Fruit fly (Drosophila melanogaster): ENCODE results near the gene Bx42.
A peak's percentile ranks its signal among the peaks of the same experiment; 100 is the strongest.

Gene Bx42

DNA sequence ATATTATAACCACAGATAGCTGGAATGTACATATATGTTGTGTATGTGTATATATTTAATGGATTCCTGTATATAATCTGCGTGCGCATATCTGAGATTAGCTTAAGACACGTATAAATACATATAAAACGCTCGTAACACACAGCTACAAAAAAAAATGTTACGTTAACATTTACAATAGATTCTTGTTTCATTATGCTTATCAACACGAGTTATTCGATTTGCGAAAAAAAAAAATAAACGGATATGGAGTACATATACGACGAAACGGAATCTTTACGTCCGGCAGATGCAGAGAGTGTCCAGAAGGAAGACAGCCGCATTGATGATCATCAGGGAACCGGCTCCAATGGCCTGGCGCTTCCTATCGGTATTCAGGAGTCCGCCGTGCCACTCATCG lies 35.1 kb downstream of the Bx42 start, which contains the start of gene CG10970:
Gene CG10970, minus strand, starts transcription at position 101 of the 400 bp plus-strand sequence.
- TF ChIP-seq noc (tag; optimal IDR thresholded peaks at IDR 0.05), result no peak

DNA sequence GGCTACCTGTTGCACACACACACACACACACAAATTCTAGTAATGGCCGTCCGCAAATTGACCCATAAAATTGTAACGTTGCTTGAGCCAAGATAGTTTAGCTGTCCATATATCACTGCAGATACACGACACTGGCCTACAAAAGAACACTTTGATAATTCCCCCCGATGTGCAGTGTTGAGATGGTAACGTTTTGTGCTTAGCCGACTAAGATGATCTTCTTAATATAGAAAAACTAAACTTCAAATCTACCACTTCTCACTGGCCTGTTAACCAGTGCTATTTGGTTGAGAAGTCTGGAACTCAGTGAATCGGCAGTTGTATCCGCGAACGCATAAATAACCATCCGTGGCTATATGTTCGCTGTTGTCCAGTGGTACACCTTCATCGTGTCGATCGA lies 37.6 kb downstream of the Bx42 start:
- TF ChIP-seq noc (tag; optimal IDR thresholded peaks at IDR 0.05), result no peak

DNA sequence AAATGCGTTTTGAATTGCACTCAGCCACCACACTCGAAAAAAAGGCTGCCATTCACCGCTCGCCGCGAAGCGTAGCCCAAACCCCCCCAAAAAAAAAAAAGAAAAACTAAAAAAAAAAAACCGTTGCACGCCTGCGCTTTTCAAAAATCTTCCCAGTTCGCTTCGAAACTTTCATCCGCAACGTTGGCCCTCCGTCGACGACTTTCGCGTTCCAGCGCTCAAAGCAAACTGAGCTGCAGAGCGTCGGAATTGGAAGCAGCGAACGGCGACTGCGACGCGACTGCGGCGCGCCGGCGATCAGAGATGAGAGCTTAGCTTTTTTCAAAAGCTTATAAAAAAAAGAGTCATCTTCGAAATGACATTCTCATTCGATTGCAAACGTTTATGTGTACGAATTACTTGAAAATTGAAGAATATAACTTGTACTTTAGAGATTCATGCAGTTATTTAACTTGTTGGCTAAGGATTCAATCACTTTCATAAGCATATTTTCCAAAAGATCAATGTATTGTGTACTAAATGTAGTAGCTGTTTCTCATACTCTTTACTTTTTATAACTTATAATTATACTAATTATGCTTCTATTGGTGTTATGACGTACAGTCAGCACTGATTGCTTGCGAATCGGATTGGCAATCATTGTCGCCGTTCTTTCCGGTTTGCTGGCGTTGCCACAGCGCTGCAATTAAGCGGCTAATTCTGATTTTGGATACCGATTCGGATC lies 38.5 kb downstream of the Bx42 start, which contains the start of gene CG15365:
Gene CG15365, minus strand, starts transcription at position 230 of the 724 bp plus-strand sequence.
- TF ChIP-seq noc (tag; optimal IDR thresholded peaks at IDR 0.05), result no peak

DNA sequence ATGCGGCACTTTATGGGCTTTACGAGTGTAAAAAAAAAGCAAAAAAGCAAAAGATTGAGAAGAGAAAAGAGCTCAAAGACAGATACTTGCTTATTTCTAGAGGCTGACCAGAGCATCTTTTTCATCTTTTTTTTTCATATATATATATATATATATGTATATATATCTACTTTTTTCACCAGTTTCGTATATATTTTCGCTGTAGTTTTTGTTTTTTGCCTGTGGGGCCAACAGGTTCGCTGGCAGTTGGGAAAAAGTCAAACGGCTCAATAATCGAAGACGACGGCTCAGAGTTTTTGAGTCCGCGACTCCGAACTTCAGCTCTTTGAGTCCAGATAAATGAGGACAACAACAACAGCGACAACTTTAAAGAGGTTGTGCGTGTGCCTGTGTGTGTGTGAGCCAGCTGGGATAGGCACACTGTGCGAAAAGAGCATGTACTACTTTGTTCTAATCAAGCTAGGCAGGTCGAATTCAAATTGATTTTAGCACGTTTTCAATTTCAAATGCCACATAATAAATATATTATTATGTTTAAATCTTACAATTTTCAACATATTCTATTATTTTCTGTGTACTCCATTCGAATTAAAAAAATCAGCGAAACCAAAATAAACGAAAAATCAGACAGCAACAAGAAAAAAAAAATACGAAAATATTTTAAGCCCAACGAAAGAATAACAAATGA lies 39.5 kb downstream of the Bx42 start:
- TF ChIP-seq noc (tag; optimal IDR thresholded peaks at IDR 0.05), result peak; percentile 33

DNA sequence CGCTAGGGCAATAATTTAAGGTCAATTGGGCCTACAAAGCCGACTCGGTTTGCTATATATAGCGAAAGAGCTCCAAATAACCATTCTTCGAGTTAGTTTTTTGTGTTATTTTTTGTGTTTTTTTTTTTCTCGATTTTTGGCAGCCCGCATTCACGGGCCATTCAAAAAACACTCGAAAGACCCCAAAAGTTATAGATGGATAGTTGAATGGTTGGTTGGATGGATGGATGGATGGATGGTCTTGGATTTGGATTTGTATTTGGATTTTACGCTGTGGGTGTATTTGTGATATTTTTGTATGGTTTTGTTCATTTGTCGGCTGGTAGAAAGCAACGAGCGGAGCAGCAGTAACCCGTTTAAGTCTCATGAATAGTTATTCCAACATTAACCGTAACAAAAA lies 42.4 kb downstream of the Bx42 start:
- TF ChIP-seq noc (tag; optimal IDR thresholded peaks at IDR 0.05), result no peak

DNA sequence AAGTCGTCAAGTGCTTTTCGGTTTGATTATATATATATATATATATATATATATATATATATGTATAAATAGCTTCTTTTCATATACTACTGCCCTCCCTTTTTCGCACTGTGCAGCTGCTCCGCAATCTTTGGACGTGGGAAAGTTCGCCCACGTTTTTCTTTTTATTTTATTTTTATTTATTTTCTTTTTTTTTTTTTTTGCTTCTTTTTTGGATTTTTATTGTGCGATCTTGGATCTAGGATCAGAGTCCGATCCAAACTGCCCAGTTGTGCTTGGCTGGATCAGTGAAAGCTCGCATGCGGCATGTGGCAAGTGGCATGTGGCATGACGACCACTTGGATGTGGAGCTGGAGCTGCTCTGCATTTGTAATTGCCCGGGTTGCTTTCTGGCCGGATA lies 43.0 kb downstream of the Bx42 start:
- TF ChIP-seq noc (tag; optimal IDR thresholded peaks at IDR 0.05), result no peak

DNA sequence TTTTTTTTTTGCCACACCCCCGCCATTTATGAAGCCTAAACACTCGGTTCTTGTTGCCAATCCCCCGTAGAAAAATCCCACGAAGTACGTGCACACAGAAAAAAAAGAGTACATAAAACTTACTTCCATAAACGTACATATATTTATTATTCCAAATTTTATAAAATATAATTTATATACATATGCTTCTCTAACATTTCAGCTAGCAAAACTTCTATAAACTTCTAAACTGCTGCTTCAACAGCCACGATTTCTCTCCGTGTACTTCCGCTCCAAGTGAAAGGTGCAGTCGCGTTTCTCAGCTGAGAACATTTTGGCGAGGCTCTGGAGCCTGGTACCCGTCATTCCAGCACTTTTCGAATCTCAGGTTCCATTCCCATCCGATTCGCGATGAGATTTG lies 43.7 kb downstream of the Bx42 start:
- peak; percentile 24 for TF ChIP-seq noc (tag; optimal IDR thresholded peaks at IDR 0.05)

DNA sequence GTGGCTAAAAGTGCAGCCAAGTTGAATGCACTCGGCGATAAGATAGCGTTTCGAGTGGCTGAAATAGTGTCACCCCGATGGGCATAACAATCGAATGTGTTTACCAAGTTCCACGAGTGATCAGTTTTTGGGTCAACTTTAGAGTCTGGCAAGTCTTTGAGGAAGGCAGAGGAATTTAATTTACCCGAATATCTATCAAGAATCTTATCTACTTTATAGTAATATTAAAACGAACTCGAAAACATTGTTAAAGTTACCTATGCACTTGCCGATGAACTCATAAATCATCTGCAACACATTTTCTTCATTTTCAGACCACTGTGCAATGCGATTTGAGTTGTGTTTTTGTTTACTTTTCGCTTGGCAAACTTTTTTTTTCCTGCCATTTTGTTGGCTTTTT lies 45.1 kb downstream of the Bx42 start:
- TF ChIP-seq noc (tag; optimal IDR thresholded peaks at IDR 0.05), result no peak

DNA sequence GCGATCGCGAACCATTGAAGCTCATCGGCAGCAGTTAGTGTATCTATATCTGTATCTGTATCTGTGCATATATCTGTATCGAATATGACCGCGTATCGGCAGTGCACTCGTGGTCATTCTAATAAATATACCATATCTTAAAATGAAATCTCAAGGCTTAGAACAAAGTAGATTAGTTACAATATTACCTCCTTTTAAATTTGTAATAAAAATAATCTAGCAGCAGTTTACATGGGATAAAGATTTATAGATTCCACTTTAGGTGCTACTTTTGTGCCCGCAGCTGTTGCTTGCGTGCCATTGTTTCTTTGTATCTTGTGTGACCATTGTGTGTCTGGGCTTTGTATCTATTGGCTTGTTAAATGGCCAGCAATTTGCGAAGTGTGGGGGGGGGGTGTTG lies 46.3 kb downstream of the Bx42 start:
- TF ChIP-seq noc (tag; optimal IDR thresholded peaks at IDR 0.05), result peak; percentile 79
